Fruit fly (Drosophila melanogaster): Measurements from ENCODE around the gene CG9932.

CG9932 gene

DNA sequence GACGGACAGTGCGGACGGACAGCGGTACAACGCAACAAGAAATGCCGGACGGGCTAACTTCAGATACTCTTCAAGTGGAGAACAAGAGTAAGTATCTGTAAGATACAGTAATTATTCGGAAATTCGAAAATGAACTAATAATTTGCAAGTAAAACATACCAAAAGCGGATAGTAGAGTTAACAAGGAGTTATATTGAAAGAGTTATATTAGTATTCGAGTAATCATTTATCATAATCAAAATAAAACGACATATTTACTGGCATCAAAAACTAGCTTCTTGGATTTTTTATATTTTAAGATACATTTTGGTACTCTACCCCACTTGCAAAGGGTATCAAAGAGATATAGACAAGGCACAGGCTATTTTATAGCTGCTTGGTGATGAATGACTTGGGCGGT lies 11.3 kb upstream of the CG9932 start:
- TF ChIP-seq dmrt93B (GFP tag; optimal IDR thresholded peaks at IDR 0.05) (no peak), CG9705 (GFP tag; optimal IDR thresholded peaks at IDR 0.05) (no peak), Hr78 (GFP tag; optimal IDR thresholded peaks at IDR 0.05) (no peak), jim (GFP tag; optimal IDR thresholded peaks at IDR 0.05) (no peak), fru (GFP tag; optimal IDR thresholded peaks at IDR 0.05) (no peak), CG32264 (GFP tag; optimal IDR thresholded peaks at IDR 0.05) (no peak), pan (optimal IDR thresholded peaks at IDR 0.05) (no peak), Dfd (GFP tag; optimal IDR thresholded peaks at IDR 0.05) (no peak), dsf (GFP tag; optimal IDR thresholded peaks at IDR 0.05; ENCODE audit: borderline replicate concordance) (no peak), OdsH (GFP tag; optimal IDR thresholded peaks at IDR 0.05) (no peak), Jra (GFP tag; optimal IDR thresholded peaks at IDR 0.05) (no peak), foxo (GFP tag; optimal IDR thresholded peaks at IDR 0.05) (no peak), HLH106 (tag; optimal IDR thresholded peaks at IDR 0.05) (no peak), Hnf4 (GFP tag; optimal IDR thresholded peaks at IDR 0.05) (no peak), tai (GFP tag; optimal IDR thresholded peaks at IDR 0.05) (no peak), Dif (GFP tag; optimal IDR thresholded peaks at IDR 0.05; ENCODE audit: partially characterized antibody) (no peak), br (GFP tag; optimal IDR thresholded peaks at IDR 0.05) (no peak), Abd-B (GFP tag; optimal IDR thresholded peaks at IDR 0.05) (no peak), h (GFP tag; optimal IDR thresholded peaks at IDR 0.05) (no peak)

DNA sequence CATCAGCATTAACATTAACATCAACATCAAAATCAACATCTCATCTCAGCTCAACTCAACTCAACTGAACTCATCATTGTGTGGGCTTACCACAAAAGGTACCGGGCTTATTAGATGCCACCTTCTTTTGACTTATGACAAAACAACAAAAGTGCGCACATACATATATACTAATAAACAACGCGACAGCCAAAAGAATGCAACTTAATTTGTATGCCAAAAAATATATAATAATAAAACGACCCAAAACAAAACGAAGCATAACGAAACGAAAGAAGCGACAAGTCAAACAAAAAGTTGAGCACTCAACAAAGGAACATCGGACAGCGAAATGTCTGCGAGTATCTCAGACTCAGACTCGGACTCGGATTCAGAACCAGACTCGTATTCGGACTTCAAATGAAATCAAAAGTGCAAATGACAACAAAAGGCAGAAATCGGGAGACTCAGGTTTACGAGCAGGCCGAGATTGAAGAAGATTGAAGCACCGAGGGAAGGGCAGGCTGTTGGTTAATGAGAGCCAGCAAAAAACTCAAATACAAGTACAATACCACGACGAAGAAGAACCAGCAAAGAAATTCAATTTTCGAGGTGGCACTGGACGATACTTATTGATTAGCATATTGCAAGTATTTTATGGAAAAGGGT lies 9.8 kb upstream of the CG9932 start:
- TF ChIP-seq CrebA (GFP tag; optimal IDR thresholded peaks at IDR 0.05; ENCODE audit: borderline replicate concordance) (peak; percentile 5), Rel (GFP tag; optimal IDR thresholded peaks at IDR 0.05) (no peak), Rel (tag; optimal IDR thresholded peaks at IDR 0.05) (peak; percentile 21), Vsx2 (GFP tag; optimal IDR thresholded peaks at IDR 0.05; ENCODE audit: partially characterized antibody) (no peak), psq (GFP tag; optimal IDR thresholded peaks at IDR 0.05) (peak; percentile 35), brk (GFP tag; optimal IDR thresholded peaks at IDR 0.05) (peak; percentile 41), h (GFP tag; optimal IDR thresholded peaks at IDR 0.05) (peak; percentile 4), Mio (GFP tag; optimal IDR thresholded peaks at IDR 0.05) (no peak)

DNA sequence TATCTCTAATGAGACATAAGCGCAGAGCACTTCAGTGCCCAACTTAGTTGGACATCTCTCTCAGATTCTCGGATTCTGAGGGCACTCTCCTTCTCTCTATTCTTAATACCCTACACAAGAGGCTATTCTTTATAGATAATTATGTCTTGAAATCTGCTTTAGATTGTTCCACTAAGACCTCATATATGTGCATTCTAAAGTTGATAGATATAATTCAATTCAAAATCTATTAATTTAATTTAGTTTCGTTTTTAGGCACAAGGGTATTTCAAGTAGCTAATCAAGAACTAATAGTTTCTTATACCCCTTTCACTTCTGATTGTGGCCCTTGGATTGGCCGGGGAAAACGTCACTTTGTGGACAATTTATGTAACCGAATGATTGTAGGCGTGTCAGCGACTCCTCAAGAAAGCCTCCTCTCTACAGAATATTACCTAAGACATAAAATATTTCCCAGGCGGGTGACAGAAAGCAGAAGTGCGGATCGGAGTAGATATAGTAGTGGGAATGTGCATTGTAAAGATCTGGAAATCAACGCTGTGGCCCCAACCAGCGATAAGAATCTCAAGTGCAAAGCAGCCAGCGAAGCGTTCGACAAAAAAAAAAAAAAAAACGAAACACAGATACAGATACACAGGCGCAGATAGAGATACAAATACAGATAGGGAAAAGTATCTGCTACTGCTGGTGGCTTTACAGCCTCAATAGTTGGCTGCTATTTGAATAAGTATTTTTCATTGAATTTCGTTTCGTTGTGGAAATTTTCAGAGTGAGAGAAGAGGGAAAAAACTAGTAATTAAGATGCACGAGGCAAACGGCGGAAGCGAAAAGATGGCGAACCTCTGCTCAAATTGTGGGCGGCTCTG lies 8.8 kb upstream of the CG9932 start:
- TF ChIP-seq Hr83 (GFP tag; optimal IDR thresholded peaks at IDR 0.05; ENCODE audit: poor library complexity, severe bottlenecking) (no peak), dmrt93B (GFP tag; optimal IDR thresholded peaks at IDR 0.05) (no peak), h (GFP tag; optimal IDR thresholded peaks at IDR 0.05) (no peak), GATAd (GFP tag; optimal IDR thresholded peaks at IDR 0.05) (no peak), usp (GFP tag; optimal IDR thresholded peaks at IDR 0.05) (no peak), HLH106 (tag; optimal IDR thresholded peaks at IDR 0.05) (no peak), psq (GFP tag; optimal IDR thresholded peaks at IDR 0.05) (no peak)

DNA sequence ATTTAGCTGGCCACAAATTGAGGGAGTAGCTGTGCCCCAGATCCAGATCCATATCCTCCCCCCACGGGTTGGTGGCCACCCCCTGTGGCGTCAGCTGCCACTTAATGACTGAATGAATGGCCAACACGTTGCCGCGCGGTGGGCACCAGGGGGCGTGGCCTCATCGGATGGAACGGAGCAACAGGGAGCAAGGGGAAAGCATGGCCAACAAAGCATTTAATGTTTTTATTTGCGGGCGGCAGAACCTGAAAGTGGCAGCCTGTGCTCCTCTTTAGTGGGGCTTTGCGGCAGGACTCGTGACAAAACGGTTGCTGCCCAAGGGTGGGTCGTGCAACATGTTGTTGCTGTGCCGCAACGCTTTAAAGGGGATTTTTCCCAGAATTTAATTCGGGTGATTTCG lies 6.0 kb upstream of the CG9932 start:
- TF ChIP-seq Myc (optimal IDR thresholded peaks at IDR 0.05) (no peak), CG32264 (GFP tag; optimal IDR thresholded peaks at IDR 0.05) (no peak), Vsx2 (GFP tag; optimal IDR thresholded peaks at IDR 0.05; ENCODE audit: partially characterized antibody) (no peak), Mio (GFP tag; optimal IDR thresholded peaks at IDR 0.05) (no peak), foxo (GFP tag; optimal IDR thresholded peaks at IDR 0.05) (no peak), jim (GFP tag; optimal IDR thresholded peaks at IDR 0.05) (no peak), Hnf4 (GFP tag; optimal IDR thresholded peaks at IDR 0.05) (no peak), dmrt93B (GFP tag; optimal IDR thresholded peaks at IDR 0.05) (no peak)

DNA sequence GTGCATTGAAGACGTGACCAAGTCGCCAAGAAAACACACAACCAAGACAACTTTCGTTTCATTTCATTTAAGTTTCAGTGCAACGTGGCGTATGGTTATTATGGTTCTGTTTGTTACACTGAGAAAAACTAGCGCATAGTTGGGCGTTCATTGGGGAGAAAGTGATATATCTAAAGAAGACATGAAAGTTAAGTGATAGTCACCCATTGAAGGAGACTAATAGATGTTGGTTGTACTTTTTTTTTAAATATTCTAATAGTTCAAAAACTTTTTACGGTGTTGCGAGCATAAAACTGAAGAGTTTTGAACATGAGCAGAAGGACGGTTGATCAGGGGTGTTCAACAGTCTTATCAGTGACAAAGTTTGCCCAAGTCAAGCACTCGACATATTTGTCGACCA lies 3.9 kb downstream of the CG9932 start:
- TF ChIP-seq dmrt93B (GFP tag; optimal IDR thresholded peaks at IDR 0.05) (no peak), usp (GFP tag; optimal IDR thresholded peaks at IDR 0.05) (no peak), Hr78 (GFP tag; optimal IDR thresholded peaks at IDR 0.05) (no peak), HLH106 (tag; optimal IDR thresholded peaks at IDR 0.05) (peak; percentile 3), br (GFP tag; optimal IDR thresholded peaks at IDR 0.05) (peak; percentile 22), sv (GFP tag; optimal IDR thresholded peaks at IDR 0.05) (no peak), pan (optimal IDR thresholded peaks at IDR 0.05) (no peak), OdsH (GFP tag; optimal IDR thresholded peaks at IDR 0.05) (peak; percentile 23), fru (GFP tag; optimal IDR thresholded peaks at IDR 0.05) (no peak), CrebA (GFP tag; optimal IDR thresholded peaks at IDR 0.05; ENCODE audit: borderline replicate concordance) (no peak), h (GFP tag; optimal IDR thresholded peaks at IDR 0.05) (peak; percentile 33), dsf (GFP tag; optimal IDR thresholded peaks at IDR 0.05; ENCODE audit: borderline replicate concordance) (no peak), Hr83 (GFP tag; optimal IDR thresholded peaks at IDR 0.05; ENCODE audit: poor library complexity, severe bottlenecking) (no peak), foxo (GFP tag; optimal IDR thresholded peaks at IDR 0.05) (peak in 1 of 2 experiments; percentile 37), rgr (GFP tag; optimal IDR thresholded peaks at IDR 0.05) (peak; percentile 15), GATAd (GFP tag; optimal IDR thresholded peaks at IDR 0.05) (no peak), ey (GFP tag; optimal IDR thresholded peaks at IDR 0.05) (peak; percentile 46)
